Worm (Caenorhabditis elegans) whole organism, L1 larva: ENCODE measurements around the gene cyp-33C3.

ENCODE experiments used
- C16A3.4 ChIP-seq: fragments of 150-350 bp; optimal IDR thresholded peaks from 2 replicates; lab custom pipeline; 2014; ENCODE audit warnings: missing biosample characterization, missing genetic modification characterization
- F16B12.6 ChIP-seq: fragments of 150-350 bp; optimal IDR thresholded peaks from 2 replicates; lab custom pipeline; 2014; ENCODE audit warnings: missing biosample characterization, missing genetic modification characterization
- alr-1 ChIP-seq: fragments of 200-800 bp; sonication (Bioruptor generic); optimal IDR thresholded peaks from 2 replicates; lab custom pipeline; 2018; ENCODE audit warnings: borderline replicate concordance, mild to moderate bottlenecking, missing genetic modification characterization, missing compliant biosample characterization
- ama-1 ChIP-seq: fragments of 150-350 bp; optimal IDR thresholded peaks from 2 replicates; lab custom pipeline; 2014
- ceh-82 ChIP-seq, 3 experiments: fragments of 150-350 bp in 1 of 3; sonication (generic microtip) in 2 of 3; optimal IDR thresholded peaks; 2 replicates each; lab custom pipeline; 2014 to 2017; ENCODE audit warnings: missing biosample characterization in 3 of 3, missing genetic modification characterization in 3 of 3
- ceh-88 ChIP-seq: fragments of 200-800 bp; sonication (Bioruptor generic); IDR thresholded peaks from 2 replicates; pipeline ENCODE4 v1.3.6; 2022; ENCODE audit warnings: missing genetic modification characterization, missing compliant biosample characterization
- ceh-90 ChIP-seq: sonication (generic microtip); optimal IDR thresholded peaks from 2 replicates; lab custom pipeline; 2016; ENCODE audit warnings: missing genetic modification characterization, missing compliant biosample characterization
- ces-1 ChIP-seq: fragments of 150-350 bp; optimal IDR thresholded peaks from 2 replicates; lab custom pipeline; 2014; ENCODE audit warnings: missing biosample characterization, missing genetic modification reagents, missing genetic modification characterization
- dsc-1 ChIP-seq: sonication (generic microtip); optimal IDR thresholded peaks from 2 replicates; lab custom pipeline; 2016; ENCODE audit warnings: mild to moderate bottlenecking, missing genetic modification characterization, missing compliant biosample characterization
- efl-1 ChIP-seq, 4 experiments: fragments of 150-350 bp; optimal IDR thresholded peaks in 3 of 4; peaks in 1 of 4; 1 replicate in 1 of 4; 2 replicates in 3 of 4; lab custom pipeline; 2014; ENCODE audit warnings: missing biosample characterization in 2 of 4, missing genetic modification characterization in 2 of 4, missing genetic modification reagents in 2 of 4
- egl-13 ChIP-seq: sonication (generic microtip); optimal IDR thresholded peaks from 2 replicates; lab custom pipeline; 2016; ENCODE audit warnings: missing genotype, missing genetic modification reagents, missing genetic modification characterization, missing compliant biosample characterization
- egl-27 ChIP-seq, 2 experiments: fragments of 150-350 bp in 1 of 2; sonication (generic microtip); optimal IDR thresholded peaks; 3 replicates each; lab custom pipeline; 2017 to 2018; ENCODE audit warnings: missing biosample characterization in 2 of 2, missing genetic modification characterization in 2 of 2, missing genetic modification reagents in 2 of 2
- elt-2 ChIP-seq: sonication (generic microtip); optimal IDR thresholded peaks from 2 replicates; lab custom pipeline; 2016; ENCODE audit warnings: missing genetic modification characterization, mild to moderate bottlenecking, inconsistent platforms, missing compliant biosample characterization, missing genetic modification reagents
- ets-5 ChIP-seq: fragments of 200-800 bp; sonication (Bioruptor generic); IDR thresholded peaks from 2 replicates; pipeline ENCODE4 v1.3.6; 2022; ENCODE audit warnings: missing genetic modification characterization, missing compliant biosample characterization
- fkh-10 ChIP-seq: sonication (generic microtip); optimal IDR thresholded peaks from 2 replicates; lab custom pipeline; 2017; ENCODE audit warnings: missing biosample characterization, missing genetic modification reagents, missing genetic modification characterization
- fkh-8 ChIP-seq: sonication (generic microtip); optimal IDR thresholded peaks from 2 replicates; lab custom pipeline; 2016; ENCODE audit warnings: mild to moderate bottlenecking, missing genetic modification characterization, missing compliant biosample characterization
- grh-1 ChIP-seq: fragments of 200-800 bp; sonication (Bioruptor generic); IDR thresholded peaks from 2 replicates; pipeline ENCODE4 v1.3.6; 2022; ENCODE audit warnings: missing genetic modification reagents, missing genetic modification characterization, missing compliant biosample characterization
- hpl-2 ChIP-seq: fragments of 150-350 bp; optimal IDR thresholded peaks from 2 replicates; lab custom pipeline; 2014; ENCODE audit warnings: missing biosample characterization, missing genetic modification reagents, missing genetic modification characterization
- irx-1 ChIP-seq: sonication (generic microtip); optimal IDR thresholded peaks from 2 replicates; lab custom pipeline; 2016; ENCODE audit warnings: missing genetic modification characterization, missing compliant biosample characterization
- isw-1 ChIP-seq: fragments of 200-800 bp; sonication (Bioruptor generic); IDR thresholded peaks from 2 replicates; pipeline ENCODE4 v1.3.6; 2022; ENCODE audit warnings: missing genetic modification characterization, missing compliant biosample characterization
- jun-1 ChIP-seq: fragments of 150-350 bp; optimal IDR thresholded peaks from 2 replicates; lab custom pipeline; 2014; ENCODE audit warnings: missing biosample characterization, missing genetic modification reagents, missing genetic modification characterization
- lin-13 ChIP-seq: fragments of 150-350 bp; optimal IDR thresholded peaks from 2 replicates; lab custom pipeline; 2014; ENCODE audit warnings: missing biosample characterization, missing genetic modification reagents, missing genetic modification characterization
- lin-15B ChIP-seq: fragments of 150-350 bp; sonication (generic microtip); optimal IDR thresholded peaks from 3 replicates; lab custom pipeline; 2014; ENCODE audit warnings: missing biosample characterization, missing genetic modification characterization
- lin-35 ChIP-seq, 2 experiments: fragments of 150-350 bp; optimal IDR thresholded peaks; 2 replicates each; lab custom pipeline; 2014; ENCODE audit warnings: missing biosample characterization in 2 of 2, missing genetic modification characterization in 2 of 2, missing genetic modification reagents in 2 of 2
- lin-39 ChIP-seq: fragments of 150-350 bp; optimal IDR thresholded peaks from 2 replicates; lab custom pipeline; 2014; ENCODE audit warnings: missing biosample characterization, missing genetic modification reagents, missing genetic modification characterization
- lir-3 ChIP-seq: sonication (generic microtip); optimal IDR thresholded peaks from 2 replicates; lab custom pipeline; 2016; ENCODE audit warnings: mild to moderate bottlenecking, missing genetic modification characterization, moderate library complexity, missing compliant biosample characterization; ENCODE audit not compliant: poor library complexity
- mep-1 ChIP-seq: fragments of 150-350 bp; optimal IDR thresholded peaks from 2 replicates; lab custom pipeline; 2014; ENCODE audit warnings: missing biosample characterization, missing genetic modification characterization
- nhr-11 ChIP-seq: fragments of 150-350 bp; optimal IDR thresholded peaks from 2 replicates; lab custom pipeline; 2014; ENCODE audit warnings: missing biosample characterization, missing genetic modification characterization
- nhr-20 ChIP-seq: sonication (generic microtip); optimal IDR thresholded peaks from 2 replicates; lab custom pipeline; 2016; ENCODE audit warnings: mild to moderate bottlenecking, missing genetic modification characterization, missing compliant biosample characterization
- nhr-237 ChIP-seq: fragments of 150-350 bp; optimal IDR thresholded peaks from 2 replicates; lab custom pipeline; 2014; ENCODE audit warnings: missing biosample characterization, missing genetic modification characterization
- nhr-47 ChIP-seq: sonication (generic microtip); optimal IDR thresholded peaks from 2 replicates; lab custom pipeline; 2016; ENCODE audit warnings: mild to moderate bottlenecking, missing genetic modification characterization, moderate library complexity, missing compliant biosample characterization
- nhr-76 ChIP-seq: sonication (generic microtip); optimal IDR thresholded peaks from 2 replicates; lab custom pipeline; 2017; ENCODE audit warnings: missing biosample characterization, missing genetic modification characterization
- nhr-77 ChIP-seq: fragments of 150-350 bp; optimal IDR thresholded peaks from 2 replicates; lab custom pipeline; 2014; ENCODE audit warnings: missing biosample characterization, missing genetic modification characterization
- skn-1 ChIP-seq: fragments of 150-350 bp; optimal IDR thresholded peaks from 2 replicates; lab custom pipeline; 2014; ENCODE audit warnings: missing biosample characterization, missing genetic modification characterization
- sup-37 ChIP-seq: fragments of 200-800 bp; sonication (Bioruptor generic); optimal IDR thresholded peaks from 2 replicates; lab custom pipeline; 2018; ENCODE audit warnings: mild to moderate bottlenecking, missing genetic modification characterization, missing compliant biosample characterization
- tbx-2 ChIP-seq: sonication (generic microtip); optimal IDR thresholded peaks from 2 replicates; lab custom pipeline; 2016; ENCODE audit warnings: missing genetic modification characterization, missing compliant biosample characterization
- tlp-1 ChIP-seq: fragments of 150-350 bp; optimal IDR thresholded peaks from 2 replicates; lab custom pipeline; 2014; ENCODE audit warnings: missing biosample characterization, missing genetic modification characterization
- unc-130 ChIP-seq: fragments of 150-350 bp; optimal IDR thresholded peaks from 2 replicates; lab custom pipeline; 2017; ENCODE audit warnings: missing biosample characterization, missing genetic modification characterization, inconsistent platforms
- unc-30 ChIP-seq: sonication (generic microtip); optimal IDR thresholded peaks from 2 replicates; lab custom pipeline; 2017; ENCODE audit warnings: missing biosample characterization, missing genetic modification characterization
- unc-62 ChIP-seq: fragments of 150-350 bp; optimal IDR thresholded peaks from 2 replicates; lab custom pipeline; 2014; ENCODE audit warnings: missing biosample characterization, missing genetic modification reagents, missing genetic modification characterization
- unc-98 ChIP-seq: fragments of 200-800 bp; sonication (Bioruptor generic); IDR thresholded peaks from 2 replicates; pipeline ENCODE4 v1.3.6; 2022; ENCODE audit warnings: missing genetic modification characterization, missing compliant biosample characterization
- xbp-1 ChIP-seq: sonication (generic microtip); optimal IDR thresholded peaks from 2 replicates; lab custom pipeline; 2016; ENCODE audit warnings: missing genetic modification characterization, missing compliant biosample characterization
- zip-4 ChIP-seq: fragments of 200-800 bp; sonication (Bioruptor generic); optimal IDR thresholded peaks from 2 replicates; lab custom pipeline; 2018; ENCODE audit warnings: mild to moderate bottlenecking, missing genetic modification characterization, moderate library complexity, missing compliant biosample characterization

The cyp-33C3 gene

DNA sequence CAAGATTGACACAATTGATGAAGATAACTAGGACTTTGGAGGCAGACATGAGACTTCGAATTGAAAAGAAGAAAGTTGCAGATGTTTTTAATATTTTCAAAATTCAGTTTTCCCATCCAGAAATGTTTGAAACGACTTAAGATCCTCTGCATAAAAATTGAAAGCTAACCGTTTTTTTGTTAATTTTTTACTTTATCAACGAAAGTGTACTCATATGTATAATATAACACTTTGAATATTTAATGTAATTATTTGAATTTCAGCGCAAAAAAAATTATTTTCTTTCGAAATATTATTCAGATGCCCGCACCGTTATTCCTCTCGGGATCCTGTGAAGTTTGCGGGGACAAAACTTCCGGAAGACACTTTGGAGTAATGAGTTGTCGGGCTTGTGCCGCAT lies 15.7 kb upstream of the cyp-33C3 start, which contains the start of gene nhr-18:
TSS of gene nhr-18 (plus strand) at position 301 of the 400 bp plus-strand sequence.
- no peak for TF ChIP-seq egl-27 (tag; optimal IDR thresholded peaks at IDR 0.05; lab: Kevin White, UChicago)
- TF ChIP-seq efl-1 (optimal IDR thresholded peaks at IDR 0.05; lab: Kevin White, UChicago), result no peak
- TF ChIP-seq efl-1 (GFP tag; optimal IDR thresholded peaks at IDR 0.05 in 1 of 2; lab: Kevin White, UChicago), result peak in 1 of 2 experiments; percentile 15

DNA sequence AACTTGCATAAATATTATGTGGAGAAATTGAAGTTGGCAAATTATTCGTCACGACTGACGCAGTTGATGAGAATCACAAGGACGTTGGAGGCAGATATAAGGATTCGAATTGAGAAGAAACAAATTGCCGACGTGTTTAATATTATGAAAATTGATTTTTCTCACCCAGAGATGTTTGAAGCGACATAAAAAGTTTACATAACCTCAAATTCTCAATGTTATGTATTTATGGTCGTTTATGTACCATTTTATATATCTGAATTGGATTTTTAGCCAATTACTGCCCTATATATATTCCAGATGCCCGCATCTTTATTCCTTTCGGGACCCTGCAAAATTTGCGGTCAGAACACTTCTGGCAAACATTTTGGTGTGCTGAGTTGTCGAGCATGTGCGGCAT lies 13.8 kb upstream of the cyp-33C3 start, which contains the start of gene nhr-126:
TSS of gene nhr-126 (plus strand) at position 301 of the 400 bp plus-strand sequence.
- TF ChIP-seq alr-1 (tag; lab: Kevin White, UChicago) (no peak), nhr-237 (tag; lab: Kevin White, UChicago) (no peak), ama-1 (lab: Kevin White, UChicago) (no peak), unc-98 (GFP tag; lab: Robert Waterston, UW) (no peak), lin-39 (tag; lab: Kevin White, UChicago) (no peak), egl-13 (tag; lab: Kevin White, UChicago) (no peak), tbx-2 (no peak), lir-3 (tag; lab: Kevin White, UChicago) (no peak)

- TF ChIP-seq fkh-10 (GFP tag; lab: Kevin White, UChicago) (no peak), ces-1 (GFP tag; lab: Kevin White, UChicago) (no peak), skn-1 (no peak), unc-62 (GFP tag; lab: Kevin White, UChicago) (no peak), unc-130 (tag; lab: Kevin White, UChicago) (no peak), F16B12.6 (tag; lab: Kevin White, UChicago) (no peak), mep-1 (tag; lab: Kevin White, UChicago) (no peak), lin-35 (GFP tag; optimal IDR thresholded peaks at IDR 0.05; lab: Kevin White, UChicago) (peak in 1 of 2 experiments; percentile 10), nhr-20 (tag; lab: Kevin White, UChicago) (peak; percentile 26), efl-1 (optimal IDR thresholded peaks at IDR 0.05; lab: Kevin White, UChicago) (peak in 1 of 2 experiments; percentile 2), efl-1 (GFP tag; optimal IDR thresholded peaks at IDR 0.05 in 1 of 2; lab: Kevin White, UChicago) (peak in 1 of 2 experiments; percentile 12), dsc-1 (tag; lab: Kevin White, UChicago) (no peak), nhr-11 (tag; lab: Kevin White, UChicago) (no peak), zip-4 (no peak), elt-2 (tag; lab: Kevin White, UChicago) (peak; percentile 54), nhr-77 (tag; lab: Kevin White, UChicago) (no peak), C16A3.4 (tag; lab: Kevin White, UChicago) (no peak)
Observed at ce11 chrV:2230912-2231311, 11.7 kb upstream of the cyp-33C3 start, which contains the start of gene nhr-134. Gene nhr-134 (plus strand): TSS chrV:2231223.

DNA sequence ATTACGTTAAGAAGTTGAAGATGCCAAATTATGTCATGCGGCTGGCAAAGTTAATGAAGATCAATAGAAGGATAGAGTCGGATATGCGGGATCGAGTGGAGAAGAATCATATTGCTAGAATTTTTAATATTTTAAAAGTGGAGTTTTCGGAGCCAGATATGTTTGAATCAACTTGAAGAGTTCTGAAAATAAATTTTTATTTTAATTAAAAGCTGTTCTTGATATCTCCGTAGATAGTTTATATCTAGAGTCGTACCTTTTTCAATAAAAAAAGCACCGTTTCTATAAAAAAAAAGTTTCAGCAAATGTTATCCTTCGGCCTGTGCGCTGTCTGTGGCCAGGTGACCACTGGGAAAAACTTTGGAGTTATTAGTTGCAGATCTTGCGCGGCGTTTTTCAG lies 9.4 kb upstream of the cyp-33C3 start, which contains the start of gene nhr-96:
TSS of gene nhr-96 (plus strand) at position 301 of the 400 bp plus-strand sequence.
- TF ChIP-seq efl-1 (optimal IDR thresholded peaks at IDR 0.05; lab: Kevin White, UChicago) (no peak), efl-1 (GFP tag; optimal IDR thresholded peaks at IDR 0.05 in 1 of 2; lab: Kevin White, UChicago) (peak in 1 of 2 experiments; percentile 70), tlp-1 (no peak)
- TF ChIP-seq, all 84 proteins: peak for 1

DNA sequence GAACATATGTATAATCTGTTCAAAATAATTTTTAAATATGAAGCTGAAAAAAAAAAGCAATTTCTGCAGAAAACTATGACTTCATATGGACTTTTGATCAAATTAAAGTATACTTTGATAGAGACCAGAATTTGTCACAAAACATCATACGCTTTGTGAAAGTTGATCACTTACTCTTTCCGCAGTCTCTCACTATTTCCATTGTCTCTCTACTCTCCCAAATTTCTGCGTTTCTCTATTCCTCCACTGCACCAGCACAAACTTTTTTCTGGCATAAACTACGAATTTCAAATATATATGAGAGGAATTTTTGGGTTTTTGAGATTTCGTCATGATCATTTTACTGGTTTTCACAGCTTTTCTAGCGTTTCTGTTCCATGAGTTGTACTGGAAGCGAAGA lies 6.7 kb upstream of the cyp-33C3 start, which contains the start of gene cyp-33C4:
TSS of gene cyp-33C4 (plus strand) at position 293 of the 400 bp plus-strand sequence.
- no peak for TF ChIP-seq lin-15B
- no peak for TF ChIP-seq hpl-2
- TF ChIP-seq ceh-82 (tag; optimal IDR thresholded peaks at IDR 0.05; lab: Kevin White, UChicago), result peak in 1 of 3 experiments; percentile 20
- peak; percentile 86 for TF ChIP-seq nhr-20 (tag; lab: Kevin White, UChicago)
- peak; percentile 26 to 48 for TF ChIP-seq efl-1 (optimal IDR thresholded peaks at IDR 0.05; lab: Kevin White, UChicago)
- TF ChIP-seq efl-1 (GFP tag; optimal IDR thresholded peaks at IDR 0.05 in 1 of 2; lab: Kevin White, UChicago), result peak; percentile 13 to 82
- no peak for TF ChIP-seq nhr-76 (tag; lab: Kevin White, UChicago)
- no peak for TF ChIP-seq unc-30
- TF ChIP-seq jun-1, result no peak
- TF ChIP-seq grh-1 (GFP tag; lab: Robert Waterston, UW), result no peak
- TF ChIP-seq ceh-88 (GFP tag; lab: Robert Waterston, UW), result no peak
- TF ChIP-seq sup-37, result no peak
- TF ChIP-seq nhr-47 (tag; lab: Kevin White, UChicago), result peak; percentile 33
- TF ChIP-seq ceh-90, result no peak
- no peak for TF ChIP-seq irx-1 (tag; lab: Kevin White, UChicago)
- TF ChIP-seq ets-5, result no peak
- no peak for TF ChIP-seq egl-13 (tag; lab: Kevin White, UChicago)
- TF ChIP-seq unc-98 (GFP tag; lab: Robert Waterston, UW), result no peak
- TF ChIP-seq C16A3.4 (tag; lab: Kevin White, UChicago), result no peak
- no peak for TF ChIP-seq nhr-77 (tag; lab: Kevin White, UChicago)
- peak; percentile 55 for TF ChIP-seq fkh-8 (tag; lab: Kevin White, UChicago)
- peak; percentile 18 for TF ChIP-seq elt-2 (tag; lab: Kevin White, UChicago)
- TF ChIP-seq xbp-1 (tag; lab: Kevin White, UChicago), result no peak
- TF ChIP-seq skn-1, result no peak
- no peak for TF ChIP-seq isw-1 (GFP tag; lab: Robert Waterston, UW)
- no peak for TF ChIP-seq lin-13 (GFP tag; lab: Kevin White, UChicago)
